Worm (Caenorhabditis elegans) whole organism, L1 larva: Measurements from ENCODE around the gene F37C12.21.
A peak's percentile ranks its signal among the peaks of the same experiment; 100 is the strongest.

ENCODE experiments used
- C16A3.4 ChIP-seq: fragments of 150-350 bp; optimal IDR thresholded peaks from 2 replicates; lab custom pipeline; 2014; ENCODE audit warnings: missing biosample characterization, missing genetic modification characterization
- C34B4.2 ChIP-seq: sonication (generic microtip); optimal IDR thresholded peaks from 2 replicates; lab custom pipeline; 2017; ENCODE audit warnings: mild to moderate bottlenecking, missing genetic modification characterization, missing compliant biosample characterization
- Y116A8C.19 ChIP-seq: sonication (generic microtip); optimal IDR thresholded peaks from 2 replicates; lab custom pipeline; 2016; ENCODE audit warnings: missing compliant biosample characterization, missing genetic modification characterization, borderline replicate concordance
- aha-1 ChIP-seq: fragments of 150-350 bp; optimal IDR thresholded peaks from 2 replicates; lab custom pipeline; 2014; ENCODE audit warnings: missing biosample characterization, missing genetic modification characterization
- alr-1 ChIP-seq: fragments of 200-800 bp; sonication (Bioruptor generic); optimal IDR thresholded peaks from 2 replicates; lab custom pipeline; 2018; ENCODE audit warnings: borderline replicate concordance, mild to moderate bottlenecking, missing genetic modification characterization, missing compliant biosample characterization
- ama-1 ChIP-seq: fragments of 150-350 bp; optimal IDR thresholded peaks from 2 replicates; lab custom pipeline; 2014
- blmp-1 ChIP-seq: fragments of 150-350 bp; optimal IDR thresholded peaks from 2 replicates; lab custom pipeline; 2014; ENCODE audit warnings: missing biosample characterization, missing genetic modification characterization
- ceh-63 ChIP-seq: fragments of 200-800 bp; sonication (Bioruptor generic); optimal IDR thresholded peaks from 2 replicates; lab custom pipeline; 2018; ENCODE audit warnings: mild to moderate bottlenecking, missing genetic modification characterization, missing compliant biosample characterization
- ceh-8 ChIP-seq: fragments of 200-800 bp; sonication (Bioruptor generic); optimal IDR thresholded peaks from 2 replicates; lab custom pipeline; 2018; ENCODE audit warnings: mild to moderate bottlenecking, missing genetic modification characterization, moderate library complexity, missing compliant biosample characterization
- ceh-82 ChIP-seq, 3 experiments: fragments of 150-350 bp in 1 of 3; sonication (generic microtip) in 2 of 3; optimal IDR thresholded peaks; 2 replicates each; lab custom pipeline; 2014 to 2017; ENCODE audit warnings: missing biosample characterization in 3 of 3, missing genetic modification characterization in 3 of 3
- dsc-1 ChIP-seq: sonication (generic microtip); optimal IDR thresholded peaks from 2 replicates; lab custom pipeline; 2016; ENCODE audit warnings: mild to moderate bottlenecking, missing genetic modification characterization, missing compliant biosample characterization
- efl-3 ChIP-seq: fragments of 200-800 bp; sonication (Bioruptor generic); optimal IDR thresholded peaks from 2 replicates; lab custom pipeline; 2018; ENCODE audit warnings: mild to moderate bottlenecking, missing genetic modification characterization, missing compliant biosample characterization
- egl-13 ChIP-seq: sonication (generic microtip); optimal IDR thresholded peaks from 2 replicates; lab custom pipeline; 2016; ENCODE audit warnings: missing genotype, missing genetic modification reagents, missing genetic modification characterization, missing compliant biosample characterization
- elt-2 ChIP-seq: sonication (generic microtip); optimal IDR thresholded peaks from 2 replicates; lab custom pipeline; 2016; ENCODE audit warnings: missing genetic modification characterization, mild to moderate bottlenecking, inconsistent platforms, missing compliant biosample characterization, missing genetic modification reagents
- elt-3 ChIP-seq, 6 experiments: fragments of 150-350 bp in 1 of 6; sonication (generic microtip); optimal IDR thresholded peaks; 2 replicates each; lab custom pipeline; 2017 to 2018; ENCODE audit warnings: missing biosample characterization in 6 of 6, missing genetic modification characterization in 6 of 6, inconsistent platforms in 1 of 6
- ets-5 ChIP-seq: fragments of 200-800 bp; sonication (Bioruptor generic); IDR thresholded peaks from 2 replicates; pipeline ENCODE4 v1.3.6; 2022; ENCODE audit warnings: missing genetic modification characterization, missing compliant biosample characterization
- fkh-10 ChIP-seq: sonication (generic microtip); optimal IDR thresholded peaks from 2 replicates; lab custom pipeline; 2017; ENCODE audit warnings: missing biosample characterization, missing genetic modification reagents, missing genetic modification characterization
- fkh-8 ChIP-seq: sonication (generic microtip); optimal IDR thresholded peaks from 2 replicates; lab custom pipeline; 2016; ENCODE audit warnings: mild to moderate bottlenecking, missing genetic modification characterization, missing compliant biosample characterization
- fos-1 ChIP-seq: fragments of 150-350 bp; optimal IDR thresholded peaks from 2 replicates; lab custom pipeline; 2014; ENCODE audit warnings: missing biosample characterization, missing genetic modification characterization
- hlh-17 ChIP-seq: fragments of 200-800 bp; sonication (Bioruptor generic); optimal IDR thresholded peaks from 2 replicates; lab custom pipeline; 2018; ENCODE audit warnings: missing genetic modification characterization, mild to moderate bottlenecking, missing compliant biosample characterization, moderate library complexity, borderline replicate concordance
- hpl-2 ChIP-seq: fragments of 150-350 bp; optimal IDR thresholded peaks from 2 replicates; lab custom pipeline; 2014; ENCODE audit warnings: missing biosample characterization, missing genetic modification reagents, missing genetic modification characterization
- isw-1 ChIP-seq: fragments of 200-800 bp; sonication (Bioruptor generic); IDR thresholded peaks from 2 replicates; pipeline ENCODE4 v1.3.6; 2022; ENCODE audit warnings: missing genetic modification characterization, missing compliant biosample characterization
- jun-1 ChIP-seq: fragments of 150-350 bp; optimal IDR thresholded peaks from 2 replicates; lab custom pipeline; 2014; ENCODE audit warnings: missing biosample characterization, missing genetic modification reagents, missing genetic modification characterization
- lin-13 ChIP-seq: fragments of 150-350 bp; optimal IDR thresholded peaks from 2 replicates; lab custom pipeline; 2014; ENCODE audit warnings: missing biosample characterization, missing genetic modification reagents, missing genetic modification characterization
- lin-14 ChIP-seq: fragments of 200-800 bp; sonication (Bioruptor generic); optimal IDR thresholded peaks from 2 replicates; lab custom pipeline; 2018; ENCODE audit warnings: mild to moderate bottlenecking, missing genetic modification characterization, moderate library complexity, missing compliant biosample characterization
- lin-15B ChIP-seq: fragments of 150-350 bp; sonication (generic microtip); optimal IDR thresholded peaks from 3 replicates; lab custom pipeline; 2014; ENCODE audit warnings: missing biosample characterization, missing genetic modification characterization
- lin-35 ChIP-seq, 2 experiments: fragments of 150-350 bp; optimal IDR thresholded peaks; 2 replicates each; lab custom pipeline; 2014; ENCODE audit warnings: missing biosample characterization in 2 of 2, missing genetic modification characterization in 2 of 2, missing genetic modification reagents in 2 of 2
- lin-39 ChIP-seq: fragments of 150-350 bp; optimal IDR thresholded peaks from 2 replicates; lab custom pipeline; 2014; ENCODE audit warnings: missing biosample characterization, missing genetic modification reagents, missing genetic modification characterization
- mab-9 ChIP-seq: fragments of 200-800 bp; sonication (Bioruptor generic); IDR thresholded peaks from 2 replicates; pipeline ENCODE4 v1.3.6; 2022; ENCODE audit warnings: missing genetic modification reagents, missing genetic modification characterization, missing compliant biosample characterization
- mdl-1 ChIP-seq, 2 experiments: fragments of 150-350 bp; optimal IDR thresholded peaks; 2 replicates each; lab custom pipeline; 2014 to 2017; ENCODE audit warnings: missing biosample characterization in 2 of 2, missing genetic modification characterization in 2 of 2, inconsistent platforms in 1 of 2
- nhr-11 ChIP-seq: fragments of 150-350 bp; optimal IDR thresholded peaks from 2 replicates; lab custom pipeline; 2014; ENCODE audit warnings: missing biosample characterization, missing genetic modification characterization
- nhr-20 ChIP-seq: sonication (generic microtip); optimal IDR thresholded peaks from 2 replicates; lab custom pipeline; 2016; ENCODE audit warnings: mild to moderate bottlenecking, missing genetic modification characterization, missing compliant biosample characterization
- nhr-237 ChIP-seq: fragments of 150-350 bp; optimal IDR thresholded peaks from 2 replicates; lab custom pipeline; 2014; ENCODE audit warnings: missing biosample characterization, missing genetic modification characterization
- nhr-28 ChIP-seq: fragments of 150-350 bp; optimal IDR thresholded peaks from 2 replicates; lab custom pipeline; 2014; ENCODE audit warnings: missing biosample characterization, missing genetic modification characterization
- nhr-47 ChIP-seq: sonication (generic microtip); optimal IDR thresholded peaks from 2 replicates; lab custom pipeline; 2016; ENCODE audit warnings: mild to moderate bottlenecking, missing genetic modification characterization, moderate library complexity, missing compliant biosample characterization
- nhr-71 ChIP-seq: sonication (generic microtip); optimal IDR thresholded peaks from 2 replicates; lab custom pipeline; 2016; ENCODE audit warnings: mild to moderate bottlenecking, missing genetic modification characterization, moderate library complexity, missing compliant biosample characterization
- nhr-85 ChIP-seq: sonication (generic microtip); peaks from one replicate; lab custom pipeline; 2016; ENCODE audit warnings: missing genetic modification characterization, inconsistent platforms, missing compliant biosample characterization
- pax-3 ChIP-seq: fragments of 200-800 bp; sonication (Bioruptor generic); optimal IDR thresholded peaks from 2 replicates; lab custom pipeline; 2018; ENCODE audit warnings: mild to moderate bottlenecking, missing genetic modification characterization, moderate library complexity, missing compliant biosample characterization
- rnt-1 ChIP-seq: sonication (generic microtip); optimal IDR thresholded peaks from 2 replicates; lab custom pipeline; 2016; ENCODE audit warnings: mild to moderate bottlenecking, missing genetic modification characterization, moderate library complexity, missing compliant biosample characterization
- skn-1 ChIP-seq: fragments of 150-350 bp; optimal IDR thresholded peaks from 2 replicates; lab custom pipeline; 2014; ENCODE audit warnings: missing biosample characterization, missing genetic modification characterization
- snu-23 ChIP-seq: sonication (generic microtip); optimal IDR thresholded peaks from 2 replicates; lab custom pipeline; 2016; ENCODE audit warnings: missing genetic modification characterization, missing compliant biosample characterization
- sox-4 ChIP-seq: sonication (generic microtip); optimal IDR thresholded peaks from 2 replicates; lab custom pipeline; 2016; ENCODE audit warnings: missing genetic modification characterization, missing compliant biosample characterization
- swsn-7 ChIP-seq: sonication (generic microtip); optimal IDR thresholded peaks from 2 replicates; lab custom pipeline; 2016; ENCODE audit warnings: missing genetic modification characterization, missing compliant biosample characterization
- tbx-2 ChIP-seq: sonication (generic microtip); optimal IDR thresholded peaks from 2 replicates; lab custom pipeline; 2016; ENCODE audit warnings: missing genetic modification characterization, missing compliant biosample characterization
- unc-130 ChIP-seq: fragments of 150-350 bp; optimal IDR thresholded peaks from 2 replicates; lab custom pipeline; 2017; ENCODE audit warnings: missing biosample characterization, missing genetic modification characterization, inconsistent platforms
- unc-30 ChIP-seq: sonication (generic microtip); optimal IDR thresholded peaks from 2 replicates; lab custom pipeline; 2017; ENCODE audit warnings: missing biosample characterization, missing genetic modification characterization
- unc-98 ChIP-seq: fragments of 200-800 bp; sonication (Bioruptor generic); IDR thresholded peaks from 2 replicates; pipeline ENCODE4 v1.3.6; 2022; ENCODE audit warnings: missing genetic modification characterization, missing compliant biosample characterization

The F37C12.21 gene

ce11 chrIII:7181822-7182221 lies 6.3 kb upstream of the F37C12.21 start, which contains the start of gene epg-4 (continued):
- TF ChIP-seq hpl-2 (GFP tag; lab: Kevin White, UChicago): no peak
- peak in 1 of 3 experiments; percentile 11 for TF ChIP-seq ceh-82 (tag; optimal IDR thresholded peaks at IDR 0.05; lab: Kevin White, UChicago)
- TF ChIP-seq unc-30 (tag; lab: Kevin White, UChicago): no peak
- TF ChIP-seq rnt-1: no peak
- TF ChIP-seq aha-1 (tag; lab: Kevin White, UChicago): no peak
- peak; percentile 41 for TF ChIP-seq nhr-71
- TF ChIP-seq lin-13 (GFP tag; lab: Kevin White, UChicago): no peak
- TF ChIP-seq pax-3 (tag; lab: Kevin White, UChicago): no peak
- no peak for TF ChIP-seq ceh-63 (GFP tag; lab: Kevin White, UChicago)
- TF ChIP-seq isw-1 (GFP tag; lab: Robert Waterston, UW): no peak; the same call in 1 of the 2 replicates
- TF ChIP-seq ceh-8 (GFP tag; lab: Kevin White, UChicago): no peak
- peak; percentile 70 for TF ChIP-seq lin-14
- TF ChIP-seq mab-9 (GFP tag; lab: Robert Waterston, UW): no peak
- TF ChIP-seq ama-1 (lab: Kevin White, UChicago): no peak
- TF ChIP-seq nhr-85 (tag; lab: Kevin White, UChicago): peak; percentile 36
- TF ChIP-seq nhr-11: no peak
- TF ChIP-seq lin-39 (tag; lab: Kevin White, UChicago): no peak
- no peak for TF ChIP-seq fkh-8 (tag; lab: Kevin White, UChicago)
- peak; percentile 47 for TF ChIP-seq skn-1 (tag; lab: Kevin White, UChicago)
- peak; percentile 33 for TF ChIP-seq blmp-1
- TF ChIP-seq alr-1 (tag; lab: Kevin White, UChicago): no peak
- no peak for TF ChIP-seq egl-13 (tag; lab: Kevin White, UChicago)
- no peak for TF ChIP-seq jun-1 (tag; lab: Kevin White, UChicago)
- no peak for TF ChIP-seq ets-5 (GFP tag; lab: Robert Waterston, UW)
- peak; percentile 50 for TF ChIP-seq C16A3.4 (tag; lab: Kevin White, UChicago)
- no peak for TF ChIP-seq swsn-7
- TF ChIP-seq elt-2 (tag; lab: Kevin White, UChicago): no peak
- no peak for TF ChIP-seq nhr-237
- TF ChIP-seq lin-35 (GFP tag; optimal IDR thresholded peaks at IDR 0.05; lab: Kevin White, UChicago): peak; percentile 42 to 79
- no peak for TF ChIP-seq sox-4 (tag; lab: Kevin White, UChicago)
- no peak for TF ChIP-seq nhr-47 (tag; lab: Kevin White, UChicago)
- TF ChIP-seq fkh-10: no peak
- TF ChIP-seq fos-1 (tag; lab: Kevin White, UChicago): no peak
- TF ChIP-seq nhr-28: no peak
- no peak for TF ChIP-seq lin-15B (tag; lab: Kevin White, UChicago)
- TF ChIP-seq unc-130 (tag; lab: Kevin White, UChicago): peak; percentile 22
- no peak for TF ChIP-seq C34B4.2 (tag; lab: Kevin White, UChicago)
- peak in 1 of 6 experiments; percentile 13 for TF ChIP-seq elt-3 (tag; optimal IDR thresholded peaks at IDR 0.05; lab: Kevin White, UChicago)
- no peak for TF ChIP-seq Y116A8C.19
- TF ChIP-seq dsc-1: no peak
- TF ChIP-seq tbx-2 (tag; lab: Kevin White, UChicago): no peak
- TF ChIP-seq nhr-20 (tag; lab: Kevin White, UChicago): peak; percentile 15
- no peak for TF ChIP-seq unc-98 (GFP tag; lab: Robert Waterston, UW)
- TF ChIP-seq snu-23: peak; percentile 36
- TF ChIP-seq hlh-17 (GFP tag; lab: Kevin White, UChicago): no peak
- peak in 1 of 2 experiments; percentile 22 for TF ChIP-seq mdl-1 (tag; optimal IDR thresholded peaks at IDR 0.05; lab: Kevin White, UChicago)
- TF ChIP-seq efl-3 (GFP tag; lab: Kevin White, UChicago): no peak
